Worm (Caenorhabditis elegans): Measurements from ENCODE around the gene brap-2.

DNA sequence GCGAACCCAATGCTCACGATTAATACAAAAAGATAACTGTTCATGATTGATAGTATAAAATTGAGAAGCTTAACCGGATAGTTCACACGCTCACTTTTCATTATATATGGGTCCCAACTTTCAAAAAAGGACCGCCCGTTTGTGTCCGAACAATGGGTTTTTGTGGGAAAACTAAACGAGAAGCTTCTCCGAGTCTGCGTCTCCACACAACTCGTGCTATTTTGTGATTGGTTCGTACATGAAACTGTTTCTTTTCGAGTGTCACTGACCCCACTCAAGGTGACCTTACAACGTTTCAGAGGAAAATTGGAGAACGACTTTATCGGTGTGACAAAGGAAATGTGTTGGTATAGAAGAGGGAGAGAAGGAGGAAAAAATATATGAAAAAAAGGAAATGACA, 43.8 kb upstream of the brap-2 start, which contains the start of gene dct-5:
- no peak for TF ChIP-seq ama-1 (optimal IDR thresholded peaks at IDR 0.05)
- no peak for TF ChIP-seq skn-1 (tag; optimal IDR thresholded peaks at IDR 0.05)

Data from whole organism, L3 larva.